Fruit fly (Drosophila melanogaster) whole organism, embryonic: ENCODE data around the gene CG7065.

ENCODE experiments used
- Antp ChIP-seq: fragments of 200-800 bp; sonication (Bioruptor generic); optimal IDR thresholded peaks from 3 replicates; lab custom pipeline; 2016; ENCODE audit warnings: missing biosample characterization, missing genetic modification characterization
- CG10654 ChIP-seq: fragments of 200-800 bp; sonication (Bioruptor generic); optimal IDR thresholded peaks from 2 replicates; lab custom pipeline; 2016; ENCODE audit warnings: missing biosample characterization, missing genetic modification characterization
- CG11560 ChIP-seq: fragments of 200-800 bp; sonication (Bioruptor generic); IDR thresholded peaks from 3 replicates; pipeline ENCODE4 v1.3.6; 2022; ENCODE audit warnings: missing biosample characterization, missing genetic modification characterization
- CG11695 ChIP-seq: fragments of 200-800 bp; sonication (Bioruptor generic); IDR thresholded peaks from 3 replicates; pipeline ENCODE4 v1.3.6; 2022; ENCODE audit warnings: missing biosample characterization, missing genetic modification characterization
- CG11696 ChIP-seq: fragments of 200-800 bp; sonication (Bioruptor generic); IDR thresholded peaks from 2 replicates; pipeline ENCODE4 v1.3.6; 2022; ENCODE audit warnings: missing biosample characterization, missing genetic modification characterization
- CG13287 ChIP-seq: fragments of 200-800 bp; sonication (Bioruptor generic); IDR thresholded peaks from 2 replicates; pipeline ENCODE4 v1.3.6; 2022; ENCODE audit warnings: missing biosample characterization, missing genetic modification characterization; ENCODE audit not compliant: partially characterized antibody
- CG13775 ChIP-seq: fragments of 200-800 bp; sonication (Bioruptor generic); optimal IDR thresholded peaks from 3 replicates; lab custom pipeline; 2017; ENCODE audit warnings: missing biosample characterization, mild to moderate bottlenecking, missing genetic modification characterization
- CG13894 ChIP-seq: fragments of 200-800 bp; sonication (Bioruptor generic); optimal IDR thresholded peaks from 3 replicates; lab custom pipeline; 2018; ENCODE audit warnings: missing biosample characterization, mild to moderate bottlenecking, missing genetic modification characterization, moderate library complexity
- CG14050 ChIP-seq: fragments of 200-800 bp; sonication (Bioruptor generic); IDR thresholded peaks from 3 replicates; pipeline ENCODE4 v1.3.6; 2022; ENCODE audit warnings: missing biosample characterization, missing genetic modification characterization
- CG14710 ChIP-seq: fragments of 200-800 bp; sonication (Bioruptor generic); optimal IDR thresholded peaks from 3 replicates; lab custom pipeline; 2019; ENCODE audit warnings: missing biosample characterization, mild to moderate bottlenecking, missing genetic modification characterization, moderate library complexity
- CG15479 ChIP-seq: fragments of 200-800 bp; sonication (Bioruptor generic); optimal IDR thresholded peaks from 3 replicates; lab custom pipeline; 2019; ENCODE audit warnings: missing biosample characterization, mild to moderate bottlenecking, missing genetic modification characterization, moderate library complexity
- CG1602 ChIP-seq: fragments of 200-800 bp; sonication (Bioruptor generic); optimal IDR thresholded peaks from 3 replicates; lab custom pipeline; 2016; ENCODE audit warnings: missing biosample characterization, missing genetic modification characterization
- CG16813 ChIP-seq: fragments of 200-800 bp; sonication (Bioruptor generic); IDR thresholded peaks from 3 replicates; pipeline ENCODE4 v1.3.6; 2022; ENCODE audit warnings: missing biosample characterization, missing genetic modification characterization; ENCODE audit not compliant: partially characterized antibody
- CG17802 ChIP-seq: fragments of 200-800 bp; sonication (Bioruptor generic); optimal IDR thresholded peaks from 2 replicates; lab custom pipeline; 2018; ENCODE audit warnings: missing biosample characterization, mild to moderate bottlenecking, missing genetic modification characterization, moderate library complexity
- CG17912 ChIP-seq: fragments of 200-800 bp; sonication (Bioruptor generic); optimal IDR thresholded peaks from 2 replicates; lab custom pipeline; 2018; ENCODE audit warnings: missing biosample characterization, mild to moderate bottlenecking, missing genetic modification characterization
- CG18262 ChIP-seq: fragments of 200-800 bp; optimal IDR thresholded peaks from 3 replicates; lab custom pipeline; 2019; ENCODE audit warnings: missing biosample characterization, mild to moderate bottlenecking, missing genetic modification characterization, moderate library complexity
- CG18764 ChIP-seq: fragments of 200-800 bp; sonication (Bioruptor generic); optimal IDR thresholded peaks from 3 replicates; lab custom pipeline; 2016; ENCODE audit warnings: missing biosample characterization, missing genetic modification characterization
- CG2120 ChIP-seq: fragments of 200-800 bp; sonication (Bioruptor generic); optimal IDR thresholded peaks from 3 replicates; lab custom pipeline; 2016; ENCODE audit warnings: missing biosample characterization, missing genetic modification characterization
- CG31441 ChIP-seq: fragments of 200-800 bp; sonication (Bioruptor generic); IDR thresholded peaks from 2 replicates; pipeline ENCODE4 v1.3.6; 2022; ENCODE audit warnings: missing biosample characterization, missing genetic modification characterization
- CG33213 ChIP-seq: fragments of 200-800 bp; sonication (Bioruptor generic); optimal IDR thresholded peaks from 3 replicates; lab custom pipeline; 2016; ENCODE audit warnings: missing biosample characterization, missing genetic modification characterization
- CG42726 ChIP-seq: fragments of 200-800 bp; sonication (Bioruptor generic); IDR thresholded peaks from 2 replicates; pipeline ENCODE4 v1.3.6; 2022; ENCODE audit warnings: missing biosample characterization, missing genetic modification characterization; ENCODE audit not compliant: partially characterized antibody
- CG4282 ChIP-seq: fragments of 200-800 bp; sonication (Bioruptor generic); optimal IDR thresholded peaks from 2 replicates; lab custom pipeline; 2016; ENCODE audit warnings: missing biosample characterization, missing genetic modification characterization
- CG6689 ChIP-seq: fragments of 200-800 bp; sonication (Bioruptor generic); IDR thresholded peaks from 2 replicates; pipeline ENCODE4 v1.3.6; 2022; ENCODE audit warnings: missing biosample characterization, missing genetic modification characterization
- CG7556 ChIP-seq: fragments of 200-800 bp; sonication (Bioruptor generic); optimal IDR thresholded peaks from 2 replicates; lab custom pipeline; 2017; ENCODE audit warnings: missing biosample characterization, mild to moderate bottlenecking, missing genetic modification characterization
- CG7786 ChIP-seq: fragments of 200-800 bp; sonication (Bioruptor generic); optimal IDR thresholded peaks from 2 replicates; lab custom pipeline; 2016; ENCODE audit warnings: missing biosample characterization, missing genetic modification characterization
- Deaf1 ChIP-seq: fragments of 200-800 bp; optimal IDR thresholded peaks from 3 replicates; lab custom pipeline; 2019; ENCODE audit warnings: missing biosample characterization, mild to moderate bottlenecking, missing genetic modification characterization, moderate library complexity
- Dip2 ChIP-seq: fragments of 200-800 bp; sonication (Bioruptor generic); IDR thresholded peaks from 2 replicates; pipeline ENCODE4 v1.3.6; 2022; ENCODE audit warnings: missing biosample characterization, missing genetic modification characterization
- Ets65A ChIP-seq: fragments of 200-800 bp; sonication (Bioruptor generic); peaks from one replicate; lab custom pipeline; 2016; ENCODE audit warnings: missing biosample characterization, missing genetic modification characterization
- Fer1 ChIP-seq: fragments of 200-800 bp; sonication (Bioruptor generic); optimal IDR thresholded peaks from 2 replicates; lab custom pipeline; 2017; ENCODE audit warnings: missing biosample characterization, mild to moderate bottlenecking, missing genetic modification characterization
- Hsf ChIP-seq: fragments of 200-800 bp; sonication (Bioruptor generic); optimal IDR thresholded peaks from 3 replicates; lab custom pipeline; 2016; ENCODE audit warnings: missing biosample characterization, missing genetic modification characterization
- MESR4 ChIP-seq: fragments of 200-800 bp; sonication (Bioruptor generic); optimal IDR thresholded peaks from 2 replicates; lab custom pipeline; 2018; ENCODE audit warnings: missing biosample characterization, mild to moderate bottlenecking, missing genetic modification characterization, moderate library complexity
- Oaz ChIP-seq: fragments of 200-800 bp; sonication (Bioruptor generic); IDR thresholded peaks from 2 replicates; pipeline ENCODE4 v1.3.6; 2022; ENCODE audit warnings: missing biosample characterization, missing genetic modification characterization
- Ravus ChIP-seq: fragments of 200-800 bp; sonication (Bioruptor generic); IDR thresholded peaks from 2 replicates; pipeline ENCODE4 v1.3.6; 2022; ENCODE audit warnings: missing biosample characterization, missing genetic modification characterization
- Side ChIP-seq: fragments of 200-800 bp; sonication (Bioruptor generic); optimal IDR thresholded peaks from 2 replicates; lab custom pipeline; 2016; ENCODE audit warnings: missing biosample characterization, missing genetic modification characterization
- bab2 ChIP-seq: fragments of 200-800 bp; sonication (Bioruptor generic); optimal IDR thresholded peaks from 2 replicates; lab custom pipeline; 2016; ENCODE audit warnings: missing biosample characterization, missing genetic modification characterization
- dysf ChIP-seq: fragments of 200-800 bp; sonication (Bioruptor generic); IDR thresholded peaks from 3 replicates; pipeline ENCODE4 v1.3.6; 2022; ENCODE audit warnings: missing biosample characterization, missing genetic modification characterization
- fru ChIP-seq: fragments of >200 bp; optimal IDR thresholded peaks from 2 replicates; lab custom pipeline; 2017
- gfzf ChIP-seq: fragments of 200-800 bp; sonication (Bioruptor generic); optimal IDR thresholded peaks from 2 replicates; lab custom pipeline; 2016; ENCODE audit warnings: missing biosample characterization, mild to moderate bottlenecking, missing genetic modification characterization, moderate library complexity
- grau ChIP-seq: fragments of 200-800 bp; optimal IDR thresholded peaks from 3 replicates; lab custom pipeline; 2019; ENCODE audit warnings: missing biosample characterization, mild to moderate bottlenecking, missing genetic modification characterization, moderate library complexity
- inv ChIP-seq: fragments of 200-800 bp; sonication (Bioruptor generic); IDR thresholded peaks from 2 replicates; pipeline ENCODE4 v1.3.6; 2022; ENCODE audit warnings: missing biosample characterization, missing genetic modification characterization; ENCODE audit not compliant: partially characterized antibody
- kay ChIP-seq: fragments of 200-800 bp; sonication (Bioruptor generic); optimal IDR thresholded peaks from 2 replicates; lab custom pipeline; 2016; ENCODE audit warnings: missing biosample characterization, missing genetic modification characterization
- luna ChIP-seq: fragments of 200-800 bp; sonication (Bioruptor generic); optimal IDR thresholded peaks from 2 replicates; lab custom pipeline; 2016; ENCODE audit warnings: missing biosample characterization, missing genetic modification characterization
- mam ChIP-seq: fragments of 200-800 bp; sonication (Bioruptor generic); optimal IDR thresholded peaks from 3 replicates; lab custom pipeline; 2016; ENCODE audit warnings: missing biosample characterization, missing genetic modification characterization
- pros ChIP-seq: fragments of 200-800 bp; sonication (Bioruptor generic); optimal IDR thresholded peaks from 3 replicates; lab custom pipeline; 2019; ENCODE audit warnings: missing biosample characterization, mild to moderate bottlenecking, missing genetic modification characterization, moderate library complexity
- run ChIP-seq: fragments of 200-800 bp; sonication (Bioruptor generic); optimal IDR thresholded peaks from 3 replicates; lab custom pipeline; 2018; ENCODE audit warnings: missing biosample characterization, mild to moderate bottlenecking, missing genetic modification characterization
- sisA ChIP-seq: fragments of 200-800 bp; sonication (Bioruptor generic); IDR thresholded peaks from 2 replicates; pipeline ENCODE4 v1.3.6; 2022; ENCODE audit warnings: missing biosample characterization, missing genetic modification characterization
- sob ChIP-seq: fragments of 200-800 bp; sonication (Bioruptor generic); IDR thresholded peaks from 2 replicates; pipeline ENCODE4 v1.3.6; 2022; ENCODE audit warnings: missing biosample characterization, missing genetic modification characterization
- sqz ChIP-seq: fragments of 200-800 bp; sonication (Bioruptor generic); optimal IDR thresholded peaks from 3 replicates; lab custom pipeline; 2018; ENCODE audit warnings: missing biosample characterization, mild to moderate bottlenecking, missing genetic modification characterization
- ssp ChIP-seq: fragments of 200-800 bp; sonication (Bioruptor generic); IDR thresholded peaks from 2 replicates; pipeline ENCODE4 v1.3.6; 2022; ENCODE audit warnings: missing biosample characterization, missing genetic modification characterization
- tna ChIP-seq: fragments of 200-800 bp; sonication (Bioruptor generic); IDR thresholded peaks from 2 replicates; pipeline ENCODE4 v1.3.6; 2022; ENCODE audit warnings: missing biosample characterization, missing genetic modification characterization; ENCODE audit not compliant: partially characterized antibody
- tx ChIP-seq: fragments of 200-800 bp; sonication (Bioruptor generic); optimal IDR thresholded peaks from 2 replicates; lab custom pipeline; 2016; ENCODE audit warnings: missing biosample characterization, missing genetic modification characterization
- z ChIP-seq: fragments of 200-800 bp; sonication (Bioruptor generic); IDR thresholded peaks from 3 replicates; pipeline ENCODE4 v1.3.6; 2022; ENCODE audit warnings: missing biosample characterization, missing genetic modification characterization

Gene CG7065

DNA sequence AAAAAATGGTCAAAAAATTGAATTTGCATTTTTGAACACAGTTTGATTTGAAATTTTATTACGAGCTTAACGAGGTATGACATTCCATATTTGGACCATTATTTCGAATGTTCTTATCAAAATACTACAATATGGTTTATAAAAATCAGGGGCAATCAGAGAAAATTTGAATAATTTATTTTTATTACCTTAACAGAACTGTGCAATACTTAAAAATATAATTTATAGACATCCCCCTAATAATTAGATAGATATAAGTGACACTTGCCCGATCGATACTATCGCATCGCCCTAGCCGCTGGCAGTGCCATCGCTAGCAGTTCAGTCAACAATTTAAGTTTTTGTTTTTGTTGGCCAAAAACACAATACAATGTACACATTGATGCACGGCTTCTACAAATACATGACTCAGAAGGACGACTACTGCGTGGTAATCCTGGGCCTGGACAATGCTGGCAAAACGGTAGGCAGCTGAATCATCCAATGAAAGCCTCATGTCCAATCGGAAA lies 35.5 kb upstream of the CG7065 start, which contains the start of gene Arfrp1 (continued):
- no peak for TF ChIP-seq Dip2 (GFP tag; lab: Robert Waterston, UW)
- 0 out of 3 replicates have a peak, but pooled peaks have one; percentile 11 for TF ChIP-seq CG11560 (tag; lab: Robert Waterston, UW)
- peak; percentile 73 for TF ChIP-seq CG42726 (GFP tag; lab: Robert Waterston, UW)
- no peak for TF ChIP-seq sisA (GFP tag; lab: Robert Waterston, UW)
- TF ChIP-seq bab2 (GFP tag; lab: Kevin White, UChicago): no peak
- no peak for TF ChIP-seq CG31441 (GFP tag; lab: Robert Waterston, UW)
- no peak for TF ChIP-seq CG18764 (GFP tag; lab: Kevin White, UChicago)
- TF ChIP-seq pros (GFP tag; lab: Kevin White, UChicago): no peak
- peak; percentile 65 for TF ChIP-seq tna (GFP tag; lab: Robert Waterston, UW)
- peak; percentile 48 for TF ChIP-seq CG2120
- TF ChIP-seq CG7556 (GFP tag; lab: Kevin White, UChicago): no peak
- 0 out of 2 replicates have a peak, but pooled peaks have one; percentile 10 for TF ChIP-seq CG6689 (GFP tag; lab: Robert Waterston, UW)
- TF ChIP-seq MESR4 (GFP tag; lab: Kevin White, UChicago): peak; percentile 71
- TF ChIP-seq CG1602 (GFP tag; lab: Kevin White, UChicago): peak; percentile 15
- no peak for TF ChIP-seq CG11695 (GFP tag; lab: Robert Waterston, UW)
- TF ChIP-seq CG4282 (GFP tag; lab: Kevin White, UChicago): no peak
- no peak for TF ChIP-seq CG17912 (GFP tag; lab: Kevin White, UChicago)
- no peak for TF ChIP-seq grau (tag; lab: Kevin White, UChicago)
- TF ChIP-seq CG10654 (GFP tag; lab: Kevin White, UChicago): no peak
- no peak for TF ChIP-seq Oaz
- peak; percentile 4 for TF ChIP-seq CG7786 (GFP tag; lab: Kevin White, UChicago)
- peak; percentile 89 for TF ChIP-seq Ets65A (GFP tag; lab: Kevin White, UChicago)
- no peak for TF ChIP-seq luna (GFP tag; lab: Kevin White, UChicago)
- no peak for TF ChIP-seq sqz (GFP tag; lab: Kevin White, UChicago)
- TF ChIP-seq mam (GFP tag; lab: Kevin White, UChicago): peak; percentile 17
- peak; percentile 56 for TF ChIP-seq CG18262 (tag; lab: Kevin White, UChicago)
- TF ChIP-seq CG16813 (GFP tag; lab: Robert Waterston, UW): peak; percentile 81
- TF ChIP-seq gfzf (GFP tag; lab: Kevin White, UChicago): no peak
- peak; percentile 47 for TF ChIP-seq CG14710 (tag; lab: Kevin White, UChicago)
- TF ChIP-seq kay: peak; percentile 11
- no peak for TF ChIP-seq tx (GFP tag; lab: Kevin White, UChicago)
- TF ChIP-seq sob (GFP tag; lab: Robert Waterston, UW): peak; percentile 19; the same call in 1 of the 2 replicates
- TF ChIP-seq Side (GFP tag; lab: Kevin White, UChicago): no peak
- TF ChIP-seq Ravus (GFP tag; lab: Robert Waterston, UW): no peak
- no peak for TF ChIP-seq CG13894
- peak; percentile 6 for TF ChIP-seq CG13775 (GFP tag; lab: Kevin White, UChicago)
- TF ChIP-seq ssp (GFP tag; lab: Robert Waterston, UW): no peak
- TF ChIP-seq CG15479 (GFP tag; lab: Kevin White, UChicago): no peak
- peak; percentile 79 for TF ChIP-seq CG13287
- TF ChIP-seq CG17802: no peak
- TF ChIP-seq dysf: 0 out of 3 replicates have a peak, but pooled peaks have one; percentile 22
- TF ChIP-seq CG11696 (GFP tag; lab: Robert Waterston, UW): no peak
- TF ChIP-seq z: no peak
- TF ChIP-seq run (tag; lab: Kevin White, UChicago): no peak
- no peak for TF ChIP-seq fru (lab: Kevin White, UChicago)
- peak; percentile 75 for TF ChIP-seq inv
- no peak for TF ChIP-seq Antp
- no peak for TF ChIP-seq Hsf (GFP tag; lab: Kevin White, UChicago)
- TF ChIP-seq Fer1 (GFP tag; lab: Kevin White, UChicago): no peak
- TF ChIP-seq Deaf1 (tag; lab: Kevin White, UChicago): no peak
- no peak for TF ChIP-seq CG33213 (GFP tag; lab: Kevin White, UChicago)
- no peak for TF ChIP-seq CG14050 (GFP tag; lab: Robert Waterston, UW)
